Worm (Caenorhabditis elegans): ENCODE results near the gene hpx-2.

Gene hpx-2

ce11 chrV:13845136-13845535 lies 5.1 kb upstream of the hpx-2 start, which contains the start of gene srx-131:
TSS of gene srx-131 (plus strand) at chrV:13845436.
- TF ChIP-seq hmbx-1 (tag; optimal IDR thresholded peaks at IDR 0.05): no peak
- no peak for TF ChIP-seq tbx-37 (GFP tag; conservative IDR thresholded peaks at IDR 0.05)
- no peak for TF ChIP-seq B0310.2 (tag; optimal IDR thresholded peaks at IDR 0.05)
- TF ChIP-seq hmg-4 (GFP tag; optimal IDR thresholded peaks at IDR 0.05): no peak
- TF ChIP-seq sea-1 (GFP tag; conservative IDR thresholded peaks at IDR 0.05): no peak
- no peak for TF ChIP-seq ceh-36 (tag; optimal IDR thresholded peaks at IDR 0.05)
- no peak for TF ChIP-seq pes-1 (GFP tag; IDR thresholded peaks at IDR 0.05)

- TF ChIP-seq B0310.2 (tag; optimal IDR thresholded peaks at IDR 0.05) (no peak), ceh-13 (GFP tag; optimal IDR thresholded peaks at IDR 0.05) (no peak), tbx-11 (GFP tag; IDR thresholded peaks at IDR 0.05) (no peak), ama-1 (optimal IDR thresholded peaks at IDR 0.05) (no peak), ets-7 (tag; optimal IDR thresholded peaks at IDR 0.05) (no peak), aly-1 (tag; optimal IDR thresholded peaks at IDR 0.05) (no peak), sea-1 (GFP tag; conservative IDR thresholded peaks at IDR 0.05) (no peak), tra-4 (tag; optimal IDR thresholded peaks at IDR 0.05) (no peak), hmbx-1 (tag; optimal IDR thresholded peaks at IDR 0.05) (no peak), hnd-1 (tag; optimal IDR thresholded peaks at IDR 0.05) (no peak), hmg-4 (GFP tag; optimal IDR thresholded peaks at IDR 0.05) (no peak)
These were observed 1.9 kb upstream of the hpx-2 start, which contains the start of gene srx-133 for ce11 chrV:13848379-13848778. TSS of gene srx-133 (plus strand) at chrV:13848679.

ce11 chrV:13854306-13854705 lies 4.0 kb downstream of the hpx-2 start, which contains the start of gene ttr-21:
TSS of gene ttr-21 (minus strand) at chrV:13854405.
- no peak for TF ChIP-seq pes-1 (GFP tag; IDR thresholded peaks at IDR 0.05)
- no peak for TF ChIP-seq tbx-37 (GFP tag; conservative IDR thresholded peaks at IDR 0.05)
- no peak for TF ChIP-seq hmbx-1 (tag; optimal IDR thresholded peaks at IDR 0.05)
- TF ChIP-seq ceh-36 (tag; optimal IDR thresholded peaks at IDR 0.05): no peak
- TF ChIP-seq ets-7 (tag; optimal IDR thresholded peaks at IDR 0.05): no peak
- TF ChIP-seq hmg-4 (GFP tag; optimal IDR thresholded peaks at IDR 0.05): no peak
- TF ChIP-seq tbx-11 (GFP tag; IDR thresholded peaks at IDR 0.05): no peak
- no peak for TF ChIP-seq aly-1 (tag; optimal IDR thresholded peaks at IDR 0.05)
- TF ChIP-seq B0310.2 (tag; optimal IDR thresholded peaks at IDR 0.05): no peak
- TF ChIP-seq F13C5.2 (tag; optimal IDR thresholded peaks at IDR 0.05): no peak
- TF ChIP-seq tra-4 (tag; optimal IDR thresholded peaks at IDR 0.05): no peak
- no peak for TF ChIP-seq sea-1 (GFP tag; conservative IDR thresholded peaks at IDR 0.05)

ce11 chrV:13856376-13856775 lies 6.1 kb downstream of the hpx-2 start, which contains the start of gene srx-134:
TSS of gene srx-134 (minus strand) at chrV:13856476.
- no peak for TF ChIP-seq sea-1 (GFP tag; conservative IDR thresholded peaks at IDR 0.05)
- TF ChIP-seq tbx-37 (GFP tag; conservative IDR thresholded peaks at IDR 0.05): no peak
- no peak for TF ChIP-seq ets-7 (tag; optimal IDR thresholded peaks at IDR 0.05)
- no peak for TF ChIP-seq aly-1 (tag; optimal IDR thresholded peaks at IDR 0.05)
- TF ChIP-seq ama-1 (optimal IDR thresholded peaks at IDR 0.05): no peak
- TF ChIP-seq hmg-4 (GFP tag; optimal IDR thresholded peaks at IDR 0.05): no peak
- TF ChIP-seq B0310.2 (tag; optimal IDR thresholded peaks at IDR 0.05): no peak
- no peak for TF ChIP-seq pes-1 (GFP tag; IDR thresholded peaks at IDR 0.05)
- no peak for TF ChIP-seq hnd-1 (tag; optimal IDR thresholded peaks at IDR 0.05)
- TF ChIP-seq ceh-36 (tag; optimal IDR thresholded peaks at IDR 0.05): no peak
- TF ChIP-seq F13C5.2 (tag; optimal IDR thresholded peaks at IDR 0.05): no peak
- no peak for TF ChIP-seq tbx-11 (GFP tag; IDR thresholded peaks at IDR 0.05)
- no peak for TF ChIP-seq hmbx-1 (tag; optimal IDR thresholded peaks at IDR 0.05)
- TF ChIP-seq scrt-1 (GFP tag; IDR thresholded peaks at IDR 0.05): no peak
- no peak for TF ChIP-seq flt-1 (GFP tag; IDR thresholded peaks at IDR 0.05)
- TF ChIP-seq tra-4 (tag; optimal IDR thresholded peaks at IDR 0.05): no peak
- no peak for TF ChIP-seq ceh-13 (GFP tag; optimal IDR thresholded peaks at IDR 0.05)

- TF ChIP-seq tbx-11 (GFP tag; IDR thresholded peaks at IDR 0.05) (no peak), ceh-13 (GFP tag; optimal IDR thresholded peaks at IDR 0.05) (no peak), flt-1 (GFP tag; IDR thresholded peaks at IDR 0.05) (no peak), ceh-36 (tag; optimal IDR thresholded peaks at IDR 0.05) (no peak), ets-7 (tag; optimal IDR thresholded peaks at IDR 0.05) (no peak), pes-1 (GFP tag; IDR thresholded peaks at IDR 0.05) (no peak), tra-4 (tag; optimal IDR thresholded peaks at IDR 0.05) (no peak), tbx-37 (GFP tag; conservative IDR thresholded peaks at IDR 0.05) (no peak), sea-1 (GFP tag; conservative IDR thresholded peaks at IDR 0.05) (no peak), F13C5.2 (tag; optimal IDR thresholded peaks at IDR 0.05) (no peak), hmg-4 (GFP tag; optimal IDR thresholded peaks at IDR 0.05) (no peak), aly-1 (tag; optimal IDR thresholded peaks at IDR 0.05) (no peak), hmbx-1 (tag; optimal IDR thresholded peaks at IDR 0.05) (no peak), B0310.2 (tag; optimal IDR thresholded peaks at IDR 0.05) (no peak)
These were observed 6.9 kb downstream of the hpx-2 start, which contains the start of gene srx-136 for ce11 chrV:13857132-13857531. TSS of gene srx-136 (plus strand) at chrV:13857432.

- no peak for TF ChIP-seq B0310.2 (tag; optimal IDR thresholded peaks at IDR 0.05)
- no peak for TF ChIP-seq ama-1 (optimal IDR thresholded peaks at IDR 0.05)
- TF ChIP-seq aly-1 (tag; optimal IDR thresholded peaks at IDR 0.05): no peak
- TF ChIP-seq ceh-36 (tag; optimal IDR thresholded peaks at IDR 0.05): no peak
- TF ChIP-seq F13C5.2 (tag; optimal IDR thresholded peaks at IDR 0.05): no peak
- no peak for TF ChIP-seq ets-7 (tag; optimal IDR thresholded peaks at IDR 0.05)
- no peak for TF ChIP-seq scrt-1 (GFP tag; IDR thresholded peaks at IDR 0.05)
- TF ChIP-seq pes-1 (GFP tag; IDR thresholded peaks at IDR 0.05): no peak
- no peak for TF ChIP-seq ceh-13 (GFP tag; optimal IDR thresholded peaks at IDR 0.05)
- TF ChIP-seq hmbx-1 (tag; optimal IDR thresholded peaks at IDR 0.05): no peak
- no peak for TF ChIP-seq tbx-11 (GFP tag; IDR thresholded peaks at IDR 0.05)
- TF ChIP-seq flt-1 (GFP tag; IDR thresholded peaks at IDR 0.05): no peak
- TF ChIP-seq tra-4 (tag; optimal IDR thresholded peaks at IDR 0.05): no peak
- no peak for TF ChIP-seq sea-1 (GFP tag; conservative IDR thresholded peaks at IDR 0.05)
- no peak for TF ChIP-seq hnd-1 (tag; optimal IDR thresholded peaks at IDR 0.05)
These were observed 8.6 kb downstream of the hpx-2 start, which contains the start of gene srx-135 for ce11 chrV:13858906-13859305. TSS of gene srx-135 (plus strand) at chrV:13859206.

- TF ChIP-seq aly-1 (tag; optimal IDR thresholded peaks at IDR 0.05): no peak
- TF ChIP-seq hmg-4 (GFP tag; optimal IDR thresholded peaks at IDR 0.05): no peak
- TF ChIP-seq tbx-37 (GFP tag; conservative IDR thresholded peaks at IDR 0.05): no peak
- no peak for TF ChIP-seq hnd-1 (tag; optimal IDR thresholded peaks at IDR 0.05)
- no peak for TF ChIP-seq F13C5.2 (tag; optimal IDR thresholded peaks at IDR 0.05)
These were observed 12.2 kb downstream of the hpx-2 start, which contains the start of gene srx-137 for ce11 chrV:13862505-13862904. TSS of gene srx-137 (plus strand) at chrV:13862805.

Data from whole organism, early embryonic.